Worm (Caenorhabditis elegans): ENCODE results near the gene cyn-17.

The cyn-17 gene

ce11 chrV:5798132-5798531 lies 1.3 kb upstream of the cyn-17 start, which contains the start of gene nstp-3:
Gene nstp-3, minus strand, starts transcription at chrV:5798232.
- TF ChIP-seq nhr-21 (tag; optimal IDR thresholded peaks at IDR 0.05) (no peak), elt-3 (tag; optimal IDR thresholded peaks at IDR 0.05) (no peak), nhr-25 (tag; optimal IDR thresholded peaks at IDR 0.05) (no peak), C34F6.9 (tag; optimal IDR thresholded peaks at IDR 0.05) (no peak), alr-1 (tag; optimal IDR thresholded peaks at IDR 0.05) (no peak), lin-39 (tag; optimal IDR thresholded peaks at IDR 0.05) (no peak), blmp-1 (tag; optimal IDR thresholded peaks at IDR 0.05; ENCODE audit: insufficient read depth) (no peak), nhr-10 (tag; optimal IDR thresholded peaks at IDR 0.05) (no peak), dmd-4 (tag; optimal IDR thresholded peaks at IDR 0.05) (no peak), gmeb-1 (tag; optimal IDR thresholded peaks at IDR 0.05) (no peak), nhr-23 (tag; optimal IDR thresholded peaks at IDR 0.05) (no peak), mbf-1 (tag; optimal IDR thresholded peaks at IDR 0.05) (no peak), fos-1 (tag; optimal IDR thresholded peaks at IDR 0.05) (no peak), F13H6.1 (tag; optimal IDR thresholded peaks at IDR 0.05) (no peak), lin-13 (GFP tag; optimal IDR thresholded peaks at IDR 0.05) (no peak), R02D3.7 (tag; optimal IDR thresholded peaks at IDR 0.05) (no peak), sma-3 (GFP tag; optimal IDR thresholded peaks at IDR 0.05) (no peak), egl-27 (tag; optimal IDR thresholded peaks at IDR 0.05) (no peak), mdl-1 (tag; optimal IDR thresholded peaks at IDR 0.05) (no peak), aly-2 (tag; optimal IDR thresholded peaks at IDR 0.05) (no peak)

- no peak for TF ChIP-seq nhr-237 (tag; optimal IDR thresholded peaks at IDR 0.05)
- TF ChIP-seq nhr-10 (tag; optimal IDR thresholded peaks at IDR 0.05), result no peak
- no peak for TF ChIP-seq blmp-1 (tag; optimal IDR thresholded peaks at IDR 0.05; ENCODE audit: insufficient read depth)
- TF ChIP-seq ztf-11 (tag; optimal IDR thresholded peaks at IDR 0.05), result no peak
- no peak for TF ChIP-seq alr-1 (tag; optimal IDR thresholded peaks at IDR 0.05)
- no peak for TF ChIP-seq F13H6.1 (tag; optimal IDR thresholded peaks at IDR 0.05)
- TF ChIP-seq ztf-4 (tag; optimal IDR thresholded peaks at IDR 0.05), result no peak
- no peak for TF ChIP-seq R02D3.7 (tag; optimal IDR thresholded peaks at IDR 0.05)
- TF ChIP-seq nhr-77 (tag; optimal IDR thresholded peaks at IDR 0.05), result no peak
- no peak for TF ChIP-seq unc-39 (tag; optimal IDR thresholded peaks at IDR 0.05)
- TF ChIP-seq sem-4 (tag; optimal IDR thresholded peaks at IDR 0.05), result no peak
- no peak for TF ChIP-seq lin-39 (tag; optimal IDR thresholded peaks at IDR 0.05)
- TF ChIP-seq sma-3 (GFP tag; optimal IDR thresholded peaks at IDR 0.05), result no peak
- no peak for TF ChIP-seq nhr-6 (tag; optimal IDR thresholded peaks at IDR 0.05)
Observed at ce11 chrV:5805467-5805866, 6.0 kb downstream of the cyn-17 start, which contains the start of gene ZC250.5. Gene ZC250.5, plus strand, starts transcription at chrV:5805767.

- TF ChIP-seq F13H6.1 (tag; optimal IDR thresholded peaks at IDR 0.05), result peak; percentile 41
- TF ChIP-seq ztf-11 (tag; optimal IDR thresholded peaks at IDR 0.05), result no peak
- peak; percentile 67 for TF ChIP-seq nhr-25 (tag; optimal IDR thresholded peaks at IDR 0.05)
- TF ChIP-seq sma-9 (GFP tag; optimal IDR thresholded peaks at IDR 0.05), result peak; percentile 2
- TF ChIP-seq sma-9 (tag; optimal IDR thresholded peaks at IDR 0.05), result no peak
Observed at ce11 chrV:5813060-5813659, 13.7 kb downstream of the cyn-17 start, which contains the start of gene ZC250.4. Gene ZC250.4, minus strand, starts transcription at chrV:5813137.

- TF ChIP-seq peb-1 (tag; optimal IDR thresholded peaks at IDR 0.05) (no peak), sma-9 (GFP tag; optimal IDR thresholded peaks at IDR 0.05) (peak; percentile 57), sma-9 (tag; optimal IDR thresholded peaks at IDR 0.05) (no peak), snpc-4 (tag; optimal IDR thresholded peaks at IDR 0.05) (no peak), nhr-21 (tag; optimal IDR thresholded peaks at IDR 0.05) (no peak), unc-62 (GFP tag; optimal IDR thresholded peaks at IDR 0.05) (no peak), mbf-1 (tag; optimal IDR thresholded peaks at IDR 0.05) (no peak), blmp-1 (tag; optimal IDR thresholded peaks at IDR 0.05; ENCODE audit: insufficient read depth) (no peak), zag-1 (tag; optimal IDR thresholded peaks at IDR 0.05) (no peak), gmeb-1 (tag; optimal IDR thresholded peaks at IDR 0.05) (no peak), fos-1 (tag; optimal IDR thresholded peaks at IDR 0.05) (peak; percentile 63), ztf-4 (tag; optimal IDR thresholded peaks at IDR 0.05) (no peak), lsy-2 (tag; optimal IDR thresholded peaks at IDR 0.05) (no peak), ceh-82 (tag; optimal IDR thresholded peaks at IDR 0.05) (no peak), crh-2 (tag; optimal IDR thresholded peaks at IDR 0.05) (peak; percentile 5), nhr-6 (tag; optimal IDR thresholded peaks at IDR 0.05) (no peak), Y55F3AM.14 (GFP tag; optimal IDR thresholded peaks at IDR 0.05) (no peak), ceh-16 (tag; optimal IDR thresholded peaks at IDR 0.05) (no peak), mab-5 (tag; optimal IDR thresholded peaks at IDR 0.05) (no peak), elt-1 (tag; optimal IDR thresholded peaks at IDR 0.05) (no peak), nhr-10 (tag; optimal IDR thresholded peaks at IDR 0.05) (no peak), ztf-11 (tag; optimal IDR thresholded peaks at IDR 0.05) (no peak), dmd-4 (tag; optimal IDR thresholded peaks at IDR 0.05) (no peak), skn-1 (tag; optimal IDR thresholded peaks at IDR 0.05) (no peak)
Observed at ce11 chrV:5816470-5817061, 17.1 kb downstream of the cyn-17 start.

All from whole organism, L2 larva.